Worm (Caenorhabditis elegans) whole organism, young adult: ENCODE results near the gene mars-1.
A peak's percentile ranks its signal among the peaks of the same experiment; 100 is the strongest.

Source experiments
- B0019.2 ChIP-seq: fragments of 200-800 bp; sonication (Bioruptor generic); conservative IDR thresholded peaks from 2 replicates; pipeline ENCODE4 v1.3.6; 2022; ENCODE audit warnings: missing genetic modification reagents, missing genetic modification characterization, missing compliant biosample characterization
- B0035.1 ChIP-seq: sonication (generic microtip); optimal IDR thresholded peaks from 2 replicates; lab custom pipeline; 2016; ENCODE audit warnings: missing genetic modification characterization, mild to moderate bottlenecking, missing compliant biosample characterization, missing genotype, missing genetic modification reagents
- B0261.1 ChIP-seq: sonication (generic microtip); optimal IDR thresholded peaks from 2 replicates; lab custom pipeline; 2016; ENCODE audit warnings: mild to moderate bottlenecking, missing genetic modification characterization, moderate library complexity, missing compliant biosample characterization
- C06A6.2 ChIP-seq: fragments of 200-800 bp; sonication (Bioruptor generic); conservative IDR thresholded peaks from 2 replicates; pipeline ENCODE4 v1.3.6; 2022; ENCODE audit warnings: missing genetic modification characterization, missing compliant biosample characterization
- C17E4.6 ChIP-seq: fragments of 200-800 bp; sonication (Bioruptor generic); IDR thresholded peaks from 2 replicates; pipeline ENCODE4 v1.3.6; 2022; ENCODE audit warnings: missing genetic modification reagents, missing genetic modification characterization, missing compliant biosample characterization
- F10E7.11 ChIP-seq: sonication (generic microtip); optimal IDR thresholded peaks from 2 replicates; lab custom pipeline; 2017; ENCODE audit warnings: mild to moderate bottlenecking, missing genetic modification characterization, moderate library complexity, missing compliant biosample characterization
- F33H1.4 ChIP-seq: fragments of 200-800 bp; sonication (Bioruptor generic); IDR thresholded peaks from 2 replicates; pipeline ENCODE4 v1.3.6; 2022; ENCODE audit warnings: missing genetic modification reagents, missing genetic modification characterization, missing compliant biosample characterization
- F49E8.2 ChIP-seq: sonication (generic microtip); optimal IDR thresholded peaks from 3 replicates; lab custom pipeline; 2017; ENCODE audit warnings: missing genetic modification characterization, mild to moderate bottlenecking, missing compliant biosample characterization, antibody characterized with exemption, moderate library complexity; ENCODE audit not compliant: insufficient read depth
- F55B11.4 ChIP-seq: sonication (generic microtip); optimal IDR thresholded peaks from 2 replicates; lab custom pipeline; 2016; ENCODE audit warnings: missing compliant biosample characterization, missing genetic modification characterization, borderline replicate concordance; ENCODE audit not compliant: insufficient read depth
- K12H6.12 ChIP-seq: fragments of 200-800 bp; sonication (Bioruptor generic); optimal IDR thresholded peaks from 2 replicates; lab custom pipeline; 2018; ENCODE audit warnings: mild to moderate bottlenecking, missing genetic modification characterization, missing compliant biosample characterization
- Y53F4B.3 ChIP-seq: fragments of 200-800 bp; sonication (Bioruptor generic); IDR thresholded peaks from 2 replicates; pipeline ENCODE4 v1.3.6; 2022; ENCODE audit warnings: missing genetic modification reagents, missing genetic modification characterization, missing compliant biosample characterization
- ZK185.1 ChIP-seq: sonication (generic microtip); optimal IDR thresholded peaks from 2 replicates; lab custom pipeline; 2016; ENCODE audit warnings: mild to moderate bottlenecking, missing genetic modification characterization, missing compliant biosample characterization; ENCODE audit not compliant: poor library complexity, severe bottlenecking
- akir-1 ChIP-seq: fragments of 200-800 bp; sonication (Bioruptor generic); optimal IDR thresholded peaks from 2 replicates; lab custom pipeline; 2018; ENCODE audit warnings: mild to moderate bottlenecking, missing genetic modification characterization, moderate library complexity, missing compliant biosample characterization
- ama-1 ChIP-seq, 3 experiments: fragments of 150-350 bp in 1 of 3; sonication (generic microtip) in 2 of 3; optimal IDR thresholded peaks; 2 replicates each; lab custom pipeline; 2014 to 2018; ENCODE audit warnings: missing biosample characterization in 2 of 3, missing genetic modification characterization in 2 of 3, missing genetic modification reagents in 2 of 3
- aptf-2 ChIP-seq: fragments of 200-800 bp; sonication (Bioruptor generic); conservative IDR thresholded peaks from 2 replicates; pipeline ENCODE4 v1.3.6; 2022; ENCODE audit warnings: missing genetic modification reagents, missing genetic modification characterization, missing compliant biosample characterization
- aptf-3 ChIP-seq: fragments of 200-800 bp; sonication (Bioruptor generic); IDR thresholded peaks from 2 replicates; pipeline ENCODE4 v1.3.6; 2022; ENCODE audit warnings: missing genetic modification characterization, missing compliant biosample characterization
- attf-3 ChIP-seq: fragments of 200-800 bp; sonication (Bioruptor generic); conservative IDR thresholded peaks from 2 replicates; pipeline ENCODE4 v1.3.6; 2022; ENCODE audit warnings: missing genetic modification reagents, missing genetic modification characterization, missing compliant biosample characterization
- bed-1 ChIP-seq: fragments of 200-800 bp; sonication (Bioruptor generic); IDR thresholded peaks from 2 replicates; pipeline ENCODE4 v1.3.6; 2022; ENCODE audit warnings: missing genetic modification reagents, missing genetic modification characterization, missing compliant biosample characterization
- ceh-91 ChIP-seq: fragments of 200-800 bp; sonication (Bioruptor generic); IDR thresholded peaks from 2 replicates; pipeline ENCODE4 v1.3.6; 2022; ENCODE audit warnings: missing genetic modification reagents, missing genetic modification characterization, missing compliant biosample characterization
- chd-7 ChIP-seq: sonication (generic microtip); optimal IDR thresholded peaks from 2 replicates; lab custom pipeline; 2016; ENCODE audit warnings: mild to moderate bottlenecking, missing genetic modification characterization, moderate library complexity, missing compliant biosample characterization
- dox-1 ChIP-seq: fragments of 200-800 bp; sonication (Bioruptor generic); IDR thresholded peaks from 2 replicates; pipeline ENCODE4 v1.3.6; 2022; ENCODE audit warnings: missing genetic modification reagents, missing genetic modification characterization, missing compliant biosample characterization
- dpff-1 ChIP-seq: sonication (generic microtip); optimal IDR thresholded peaks from 2 replicates; lab custom pipeline; 2017; ENCODE audit warnings: mild to moderate bottlenecking, missing genetic modification characterization, missing compliant biosample characterization
- lin-35 ChIP-seq, 3 experiments: fragments of 150-350 bp in 2 of 3; sonication (generic microtip) in 1 of 3; optimal IDR thresholded peaks; 2 replicates each; lab custom pipeline; 2014 to 2018; ENCODE audit warnings: missing biosample characterization in 3 of 3, missing genetic modification characterization in 3 of 3, missing genetic modification reagents in 3 of 3
- lin-40 ChIP-seq: sonication (generic microtip); optimal IDR thresholded peaks from 2 replicates; lab custom pipeline; 2016; ENCODE audit warnings: missing genetic modification characterization, mild to moderate bottlenecking, missing compliant biosample characterization, missing genotype, missing genetic modification reagents
- lin-54 ChIP-seq: fragments of 200-800 bp; sonication (Bioruptor generic); optimal IDR thresholded peaks from 2 replicates; lab custom pipeline; 2018; ENCODE audit warnings: mild to moderate bottlenecking, missing genetic modification characterization, missing compliant biosample characterization
- lsy-27 ChIP-seq: sonication (generic microtip); optimal IDR thresholded peaks from 2 replicates; lab custom pipeline; 2017; ENCODE audit warnings: missing genetic modification characterization, mild to moderate bottlenecking, missing compliant biosample characterization, antibody characterized with exemption, missing genotype, borderline replicate concordance; ENCODE audit not compliant: insufficient read depth
- madf-10 ChIP-seq: sonication (generic microtip); optimal IDR thresholded peaks from 2 replicates; lab custom pipeline; 2016; ENCODE audit warnings: mild to moderate bottlenecking, missing genetic modification characterization, missing compliant biosample characterization
- madf-3 ChIP-seq: fragments of 200-800 bp; sonication (Bioruptor generic); IDR thresholded peaks from 2 replicates; pipeline ENCODE4 v1.3.6; 2022; ENCODE audit warnings: missing genetic modification reagents, missing genetic modification characterization, missing compliant biosample characterization
- mcd-1 ChIP-seq: fragments of 200-800 bp; sonication (Bioruptor generic); IDR thresholded peaks from 2 replicates; pipeline ENCODE4 v1.3.6; 2022; ENCODE audit warnings: missing genetic modification reagents, missing genetic modification characterization, missing compliant biosample characterization
- nhr-80 ChIP-seq: sonication (generic microtip); optimal IDR thresholded peaks from 2 replicates; lab custom pipeline; 2016; ENCODE audit warnings: missing genetic modification characterization, missing compliant biosample characterization
- nhr-90 ChIP-seq: sonication (generic microtip); optimal IDR thresholded peaks from 2 replicates; lab custom pipeline; 2016; ENCODE audit warnings: missing genotype, mild to moderate bottlenecking, missing genetic modification characterization, missing compliant biosample characterization
- rcor-1 ChIP-seq: fragments of 200-800 bp; sonication (Bioruptor generic); IDR thresholded peaks from 2 replicates; pipeline ENCODE4 v1.3.6; 2022; ENCODE audit warnings: missing genetic modification reagents, missing genetic modification characterization, missing compliant biosample characterization
- rpc-1 ChIP-seq, 2 experiments: fragments of 150-350 bp in 1 of 2; sonication (generic microtip) in 1 of 2; optimal IDR thresholded peaks; 2 replicates each; lab custom pipeline; 2014 to 2018; ENCODE audit warnings: missing biosample characterization in 1 of 2, missing genetic modification characterization in 1 of 2, missing genetic modification reagents in 1 of 2, missing genotype in 1 of 2
- sea-2 ChIP-seq: fragments of 200-800 bp; sonication (Bioruptor generic); IDR thresholded peaks from 2 replicates; pipeline ENCODE4 v1.3.6; 2022; ENCODE audit warnings: missing genetic modification characterization, missing compliant biosample characterization
- sptf-2 ChIP-seq: fragments of 200-800 bp; sonication (Bioruptor generic); optimal IDR thresholded peaks from 2 replicates; lab custom pipeline; 2018; ENCODE audit warnings: mild to moderate bottlenecking, missing genetic modification characterization, missing compliant biosample characterization
- tbp1 ChIP-seq: fragments of 200-800 bp; sonication (Bioruptor generic); optimal IDR thresholded peaks from 2 replicates; lab custom pipeline; 2018; ENCODE audit warnings: mild to moderate bottlenecking, missing genetic modification characterization, missing compliant biosample characterization
- tbx-9 ChIP-seq: sonication (generic microtip); optimal IDR thresholded peaks from 2 replicates; lab custom pipeline; 2016; ENCODE audit warnings: borderline replicate concordance, missing genetic modification characterization, inconsistent platforms, missing compliant biosample characterization
- ztf-3 ChIP-seq: fragments of 200-800 bp; sonication (Bioruptor generic); optimal IDR thresholded peaks from 2 replicates; lab custom pipeline; 2018; ENCODE audit warnings: mild to moderate bottlenecking, missing genetic modification characterization, missing compliant biosample characterization
- ztf-6 ChIP-seq: fragments of 200-800 bp; sonication (Bioruptor generic); IDR thresholded peaks from 2 replicates; pipeline ENCODE4 v1.3.6; 2022; ENCODE audit warnings: missing genetic modification reagents, missing genetic modification characterization, missing compliant biosample characterization

The mars-1 gene

ce11 chrIV:11593415-11594190 lies 41.7 kb downstream of the mars-1 start, which contains the start of gene F40F11.3 (continued):
- peak; percentile 10; the same call in 1 of the 2 replicates for TF ChIP-seq ceh-91 (GFP tag; lab: Robert Waterston, UW)
- TF ChIP-seq aptf-2: no peak
- TF ChIP-seq chd-7: peak; percentile 14
- TF ChIP-seq F49E8.2: no peak
- no peak for TF ChIP-seq tbx-9
- TF ChIP-seq Y53F4B.3 (GFP tag; lab: Robert Waterston, UW): no peak
- TF ChIP-seq B0019.2: no peak
- TF ChIP-seq ama-1 (optimal IDR thresholded peaks at IDR 0.05; lab: Kevin White, UChicago): no peak
- no peak for TF ChIP-seq ama-1 (GFP tag; optimal IDR thresholded peaks at IDR 0.05; lab: Kevin White, UChicago)
- no peak for TF ChIP-seq F10E7.11 (tag; lab: Kevin White, UChicago)
- no peak for TF ChIP-seq B0261.1 (tag; lab: Kevin White, UChicago)
- TF ChIP-seq sptf-2: no peak
- TF ChIP-seq F33H1.4 (GFP tag; lab: Robert Waterston, UW): peak; percentile 34; the same call in 1 of the 2 replicates
- peak; percentile 65 for TF ChIP-seq lin-54 (GFP tag; lab: Kevin White, UChicago)
- peak; percentile 83 for TF ChIP-seq lin-40
- TF ChIP-seq rpc-1 (optimal IDR thresholded peaks at IDR 0.05; lab: Kevin White, UChicago): no peak
- TF ChIP-seq rpc-1 (tag; optimal IDR thresholded peaks at IDR 0.05; lab: Kevin White, UChicago): no peak
- no peak for TF ChIP-seq ztf-3
- no peak for TF ChIP-seq attf-3
- TF ChIP-seq nhr-80: peak; percentile 41
- no peak for TF ChIP-seq F55B11.4 (tag; lab: Kevin White, UChicago)
- no peak for TF ChIP-seq B0035.1 (tag; lab: Kevin White, UChicago)
- peak; percentile 78; the same call in 1 of the 2 replicates for TF ChIP-seq C06A6.2 (GFP tag; lab: Robert Waterston, UW)
- no peak for TF ChIP-seq sea-2 (GFP tag; lab: Robert Waterston, UW)
- TF ChIP-seq nhr-90 (tag; lab: Kevin White, UChicago): peak; percentile 13
- TF ChIP-seq bed-1: no peak
- peak; percentile 79 for TF ChIP-seq ZK185.1
- TF ChIP-seq aptf-3: no peak
- TF ChIP-seq dpff-1: no peak
- no peak for TF ChIP-seq C17E4.6 (GFP tag; lab: Robert Waterston, UW)
- TF ChIP-seq madf-10: peak; percentile 71
- TF ChIP-seq K12H6.12: peak; percentile 75
- TF ChIP-seq ztf-6 (GFP tag; lab: Robert Waterston, UW): no peak
- TF ChIP-seq tbp1: peak; percentile 54
- peak; percentile 38 for TF ChIP-seq akir-1
- TF ChIP-seq madf-3 (GFP tag; lab: Robert Waterston, UW): 0 out of 2 replicates have a peak, but pooled peaks have one; percentile 48
- no peak for TF ChIP-seq rcor-1 (GFP tag; lab: Robert Waterston, UW)
- TF ChIP-seq dox-1: peak; percentile 68
- TF ChIP-seq lsy-27: no peak
- peak; percentile 64 for TF ChIP-seq mcd-1
- TF ChIP-seq lin-35 (GFP tag; optimal IDR thresholded peaks at IDR 0.05; lab: Kevin White, UChicago): peak in 1 of 3 experiments; percentile 82
